Fruit fly (Drosophila melanogaster) whole organism, embryonic: ENCODE measurements around the gene CAH9.

ENCODE experiments used
- B-H1 ChIP-seq: fragments of 200-800 bp; sonication (Bioruptor generic); IDR thresholded peaks from 3 replicates; pipeline ENCODE4 v1.3.6; 2022; ENCODE audit warnings: missing biosample characterization, missing genetic modification characterization
- BtbVII ChIP-seq: fragments of 200-800 bp; sonication (Bioruptor generic); optimal IDR thresholded peaks from 3 replicates; lab custom pipeline; 2017; ENCODE audit warnings: missing biosample characterization, mild to moderate bottlenecking, missing genetic modification characterization
- CG10565 ChIP-seq: fragments of 200-800 bp; sonication (Bioruptor generic); optimal IDR thresholded peaks from 3 replicates; lab custom pipeline; 2016; ENCODE audit warnings: missing biosample characterization, mild to moderate bottlenecking, missing genetic modification characterization
- CG12391 ChIP-seq: fragments of 200-800 bp; sonication (Bioruptor generic); optimal IDR thresholded peaks from 3 replicates; lab custom pipeline; 2018; ENCODE audit warnings: missing biosample characterization, mild to moderate bottlenecking, missing genetic modification characterization, moderate library complexity
- CG17912 ChIP-seq: fragments of 200-800 bp; sonication (Bioruptor generic); optimal IDR thresholded peaks from 2 replicates; lab custom pipeline; 2018; ENCODE audit warnings: missing biosample characterization, mild to moderate bottlenecking, missing genetic modification characterization
- CG2120 ChIP-seq: fragments of 200-800 bp; sonication (Bioruptor generic); optimal IDR thresholded peaks from 3 replicates; lab custom pipeline; 2016; ENCODE audit warnings: missing biosample characterization, missing genetic modification characterization
- CG30431 ChIP-seq: fragments of 200-800 bp; sonication (Bioruptor generic); optimal IDR thresholded peaks from 2 replicates; lab custom pipeline; 2017; ENCODE audit warnings: missing biosample characterization, missing genetic modification characterization
- CG31441 ChIP-seq: fragments of 200-800 bp; sonication (Bioruptor generic); IDR thresholded peaks from 2 replicates; pipeline ENCODE4 v1.3.6; 2022; ENCODE audit warnings: missing biosample characterization, missing genetic modification characterization
- CG3163 ChIP-seq: fragments of 200-800 bp; sonication (Bioruptor generic); optimal IDR thresholded peaks from 3 replicates; lab custom pipeline; 2016; ENCODE audit warnings: missing biosample characterization, missing genetic modification characterization
- CG43689 ChIP-seq: fragments of 200-800 bp; sonication (Bioruptor generic); IDR thresholded peaks from 2 replicates; pipeline ENCODE4 v1.3.6; 2022; ENCODE audit warnings: missing biosample characterization, missing genetic modification characterization
- CG4424 ChIP-seq: fragments of 200-800 bp; sonication (Bioruptor generic); optimal IDR thresholded peaks from 3 replicates; lab custom pipeline; 2016; ENCODE audit warnings: missing biosample characterization, missing genetic modification characterization
- CG5180 ChIP-seq: fragments of 200-800 bp; sonication (Bioruptor generic); optimal IDR thresholded peaks from 3 replicates; lab custom pipeline; 2017; ENCODE audit warnings: missing biosample characterization, missing genetic modification characterization, mild to moderate bottlenecking, moderate library complexity, missing genetic modification reagents
- CG6254 ChIP-seq: fragments of 200-800 bp; sonication (Bioruptor generic); optimal IDR thresholded peaks from 3 replicates; lab custom pipeline; 2017; ENCODE audit warnings: mild to moderate bottlenecking, missing biosample characterization, missing genetic modification reagents, missing genetic modification characterization
- CG9727 ChIP-seq: fragments of 200-800 bp; sonication (Bioruptor generic); optimal IDR thresholded peaks from 3 replicates; lab custom pipeline; 2017; ENCODE audit warnings: missing biosample characterization, mild to moderate bottlenecking, missing genetic modification characterization
- CG9876 ChIP-seq: fragments of 200-800 bp; sonication (Bioruptor generic); optimal IDR thresholded peaks from 2 replicates; lab custom pipeline; 2016; ENCODE audit warnings: missing biosample characterization, missing genetic modification characterization
- CG9932 ChIP-seq: fragments of 200-800 bp; sonication (Bioruptor generic); IDR thresholded peaks from 2 replicates; pipeline ENCODE4 v1.3.6; 2022; ENCODE audit warnings: missing biosample characterization, missing genetic modification characterization
- CoRest ChIP-seq: fragments of 200-800 bp; sonication (Bioruptor generic); optimal IDR thresholded peaks from 3 replicates; lab custom pipeline; 2018; ENCODE audit warnings: missing biosample characterization, mild to moderate bottlenecking, missing genetic modification characterization, moderate library complexity
- D ChIP-seq, 2 experiments: fragments of 200-800 bp in 1 of 2; fragments of >200 bp in 1 of 2; sonication (Bioruptor generic) in 1 of 2; optimal IDR thresholded peaks; 2 replicates in 1 of 2; 3 replicates in 1 of 2; lab custom pipeline; 2017; ENCODE audit warnings: mild to moderate bottlenecking in 1 of 2, missing biosample characterization in 1 of 2, missing genetic modification characterization in 1 of 2, missing genetic modification reagents in 1 of 2
- Dek ChIP-seq: fragments of 200-800 bp; sonication (Bioruptor generic); optimal IDR thresholded peaks from 3 replicates; lab custom pipeline; 2019; ENCODE audit warnings: missing biosample characterization, mild to moderate bottlenecking, missing genetic modification characterization, moderate library complexity
- Doc3 ChIP-seq: fragments of 200-800 bp; sonication (Bioruptor generic); IDR thresholded peaks from 3 replicates; pipeline ENCODE4 v1.3.6; 2022; ENCODE audit warnings: missing biosample characterization, missing genetic modification characterization; ENCODE audit not compliant: partially characterized antibody
- Dp ChIP-seq: fragments of 200-800 bp; sonication (Bioruptor generic); optimal IDR thresholded peaks from 2 replicates; lab custom pipeline; 2018; ENCODE audit warnings: missing biosample characterization, mild to moderate bottlenecking, missing genetic modification characterization, moderate library complexity
- Fer2 ChIP-seq: fragments of 200-800 bp; sonication (Bioruptor generic); optimal IDR thresholded peaks from 2 replicates; lab custom pipeline; 2018; ENCODE audit warnings: missing biosample characterization, mild to moderate bottlenecking, missing genetic modification characterization, moderate library complexity
- Fer3 ChIP-seq: fragments of 200-800 bp; sonication (Bioruptor generic); optimal IDR thresholded peaks from 2 replicates; lab custom pipeline; 2018; ENCODE audit warnings: missing biosample characterization, mild to moderate bottlenecking, missing genetic modification characterization, moderate library complexity
- Jarid2 ChIP-seq: fragments of 200-800 bp; sonication (Bioruptor generic); optimal IDR thresholded peaks from 3 replicates; lab custom pipeline; 2017; ENCODE audit warnings: mild to moderate bottlenecking, missing biosample characterization, missing genetic modification reagents, missing genetic modification characterization
- Myb ChIP-seq: fragments of 200-800 bp; sonication (Bioruptor generic); optimal IDR thresholded peaks from 2 replicates; lab custom pipeline; 2016; ENCODE audit warnings: missing biosample characterization, missing genetic modification characterization
- Sin3A ChIP-seq: fragments of >200 bp; optimal IDR thresholded peaks from 2 replicates; lab custom pipeline; 2018
- Usf ChIP-seq: fragments of 200-800 bp; sonication (Bioruptor generic); optimal IDR thresholded peaks from 2 replicates; lab custom pipeline; 2017; ENCODE audit warnings: missing genotype, missing biosample characterization, missing genetic modification characterization
- YL-1 ChIP-seq: fragments of 200-800 bp; sonication (Bioruptor generic); optimal IDR thresholded peaks from 3 replicates; lab custom pipeline; 2017; ENCODE audit warnings: missing biosample characterization, mild to moderate bottlenecking, missing genetic modification characterization
- ac ChIP-seq: fragments of 200-800 bp; sonication (Bioruptor generic); optimal IDR thresholded peaks from 3 replicates; lab custom pipeline; 2017; ENCODE audit warnings: missing biosample characterization, mild to moderate bottlenecking, missing genetic modification characterization
- al ChIP-seq: fragments of 200-800 bp; sonication (Bioruptor generic); IDR thresholded peaks from 2 replicates; pipeline ENCODE4 v1.3.6; 2022; ENCODE audit warnings: missing biosample characterization, missing genetic modification characterization
- caup ChIP-seq: fragments of 200-800 bp; sonication (Bioruptor generic); optimal IDR thresholded peaks from 3 replicates; lab custom pipeline; 2017; ENCODE audit warnings: missing biosample characterization, mild to moderate bottlenecking, missing genetic modification characterization, moderate library complexity; ENCODE audit not compliant: severe bottlenecking
- cwo ChIP-seq: fragments of 200-800 bp; sonication (Bioruptor generic); optimal IDR thresholded peaks from 3 replicates; lab custom pipeline; 2017; ENCODE audit warnings: missing biosample characterization, missing genetic modification characterization, mild to moderate bottlenecking, moderate library complexity, missing genetic modification reagents
- esg ChIP-seq: fragments of 200-800 bp; sonication (Bioruptor generic); conservative IDR thresholded peaks from 2 replicates; pipeline ENCODE4 v1.3.6; 2022; ENCODE audit warnings: missing biosample characterization, missing genetic modification characterization
- eve ChIP-seq, 2 experiments: fragments of >200 bp; optimal IDR thresholded peaks; 2 replicates each; lab custom pipeline; 2017; ENCODE audit warnings: missing biosample characterization in 2 of 2, missing genetic modification characterization in 2 of 2
- ewg ChIP-seq: fragments of 200-800 bp; sonication (Bioruptor generic); optimal IDR thresholded peaks from 3 replicates; lab custom pipeline; 2017; ENCODE audit warnings: mild to moderate bottlenecking, missing biosample characterization, missing genetic modification reagents, missing genetic modification characterization
- fd3F ChIP-seq: fragments of 200-800 bp; sonication (Bioruptor generic); optimal IDR thresholded peaks from 2 replicates; lab custom pipeline; 2018; ENCODE audit warnings: missing biosample characterization, mild to moderate bottlenecking, missing genetic modification characterization, moderate library complexity
- gt ChIP-seq: fragments of 200-800 bp; sonication (Bioruptor generic); IDR thresholded peaks from 2 replicates; pipeline ENCODE4 v1.3.6; 2022; ENCODE audit warnings: missing biosample characterization, missing genetic modification characterization
- ham ChIP-seq: fragments of 200-800 bp; sonication (Bioruptor generic); IDR thresholded peaks from 2 replicates; pipeline ENCODE4 v1.3.6; 2022; ENCODE audit warnings: missing biosample characterization, missing genetic modification characterization
- jing ChIP-seq: fragments of 200-800 bp; sonication (Bioruptor generic); optimal IDR thresholded peaks from 2 replicates; lab custom pipeline; 2018; ENCODE audit warnings: missing biosample characterization, mild to moderate bottlenecking, missing genetic modification characterization
- maf-S ChIP-seq: fragments of 200-800 bp; sonication (Bioruptor generic); optimal IDR thresholded peaks from 2 replicates; lab custom pipeline; 2016; ENCODE audit warnings: missing biosample characterization, missing genetic modification characterization
- pho ChIP-seq: fragments of 200-800 bp; sonication (Bioruptor generic); optimal IDR thresholded peaks from 2 replicates; lab custom pipeline; 2016; ENCODE audit warnings: missing biosample characterization, missing genetic modification characterization
- pzg ChIP-seq: fragments of 200-800 bp; sonication (Bioruptor generic); optimal IDR thresholded peaks from 3 replicates; lab custom pipeline; 2018; ENCODE audit warnings: missing biosample characterization, mild to moderate bottlenecking, missing genetic modification characterization, moderate library complexity
- sisA ChIP-seq: fragments of 200-800 bp; sonication (Bioruptor generic); IDR thresholded peaks from 2 replicates; pipeline ENCODE4 v1.3.6; 2022; ENCODE audit warnings: missing biosample characterization, missing genetic modification characterization
- slbo ChIP-seq: fragments of 200-800 bp; sonication (Bioruptor generic); IDR thresholded peaks from 2 replicates; pipeline ENCODE4 v1.3.6; 2022; ENCODE audit warnings: missing biosample characterization, missing genetic modification characterization
- slou ChIP-seq: fragments of 200-800 bp; sonication (Bioruptor generic); optimal IDR thresholded peaks from 3 replicates; lab custom pipeline; 2016; ENCODE audit warnings: missing biosample characterization, missing genetic modification characterization
- stc ChIP-seq: fragments of 200-800 bp; sonication (Bioruptor generic); IDR thresholded peaks from 2 replicates; pipeline ENCODE4 v1.3.6; 2022; ENCODE audit warnings: missing biosample characterization, missing genetic modification characterization
- twi ChIP-seq: fragments of 200-800 bp; optimal IDR thresholded peaks from 2 replicates; lab custom pipeline; 2019; ENCODE audit warnings: missing biosample characterization, mild to moderate bottlenecking, missing genetic modification characterization, moderate library complexity
- zen2 ChIP-seq: fragments of 200-800 bp; sonication (Bioruptor generic); IDR thresholded peaks from 3 replicates; pipeline ENCODE4 v1.3.6; 2022; ENCODE audit warnings: missing biosample characterization, missing genetic modification characterization; ENCODE audit not compliant: partially characterized antibody

CAH9 gene

dm6 chr3R:27152129-27152968, 46.4 kb upstream of the CAH9 start (continued):
- TF ChIP-seq Sin3A (no peak), YL-1 (GFP tag; lab: Kevin White, UChicago) (peak; percentile 25), Dek (tag; lab: Kevin White, UChicago) (peak; percentile 16), CG4424 (GFP tag; lab: Kevin White, UChicago) (no peak), Fer2 (tag; lab: Kevin White, UChicago) (peak; percentile 26), Dp (no peak), CG12391 (tag; lab: Kevin White, UChicago) (peak; percentile 52), D (optimal IDR thresholded peaks at IDR 0.05; lab: Kevin White, UChicago) (no peak), D (GFP tag; optimal IDR thresholded peaks at IDR 0.05; lab: Kevin White, UChicago) (peak; percentile 24), fd3F (peak; percentile 43), slbo (peak; percentile 65), pho (GFP tag; lab: Kevin White, UChicago) (peak; percentile 30), al (peak; percentile 58), Fer3 (tag; lab: Kevin White, UChicago) (peak; percentile 56), BtbVII (GFP tag; lab: Kevin White, UChicago) (peak; percentile 43), Doc3 (GFP tag; lab: Robert Waterston, UW) (no peak), CG3163 (no peak), CG17912 (GFP tag; lab: Kevin White, UChicago) (no peak), caup (GFP tag; lab: Kevin White, UChicago) (peak; percentile 47), CG5180 (no peak), jing (no peak), cwo (GFP tag; lab: Kevin White, UChicago) (peak; percentile 38), Jarid2 (GFP tag; lab: Kevin White, UChicago) (no peak), CG6254 (peak; percentile 15), CG2120 (GFP tag; lab: Kevin White, UChicago) (peak; percentile 74), pzg (GFP tag; lab: Kevin White, UChicago) (no peak), B-H1 (GFP tag; lab: Robert Waterston, UW) (no peak), CG31441 (GFP tag; lab: Robert Waterston, UW) (peak; percentile 58), CG9932 (peak; percentile 64), CG43689 (GFP tag; lab: Robert Waterston, UW) (no peak), Usf (GFP tag; lab: Kevin White, UChicago) (peak; percentile 4), ewg (peak; percentile 31), esg (GFP tag; lab: Robert Waterston, UW) (peak; percentile 26; the same call in 1 of the 2 replicates), ac (GFP tag; lab: Kevin White, UChicago) (no peak), CG10565 (GFP tag; lab: Kevin White, UChicago) (no peak), Myb (GFP tag; lab: Kevin White, UChicago) (peak; percentile 49), gt (GFP tag; lab: Robert Waterston, UW) (no peak), CG30431 (peak; percentile 19), ham (GFP tag; lab: Robert Waterston, UW) (no peak), stc (0 out of 2 replicates have a peak, but pooled peaks have one; percentile 28), zen2 (GFP tag; lab: Robert Waterston, UW) (no peak), twi (peak; percentile 18), eve (GFP tag; optimal IDR thresholded peaks at IDR 0.05; lab: Kevin White, UChicago) (no peak), sisA (GFP tag; lab: Robert Waterston, UW) (0 out of 2 replicates have a peak, but pooled peaks have one; percentile 43), CG9727 (GFP tag; lab: Kevin White, UChicago) (peak; percentile 49), maf-S (GFP tag; lab: Kevin White, UChicago) (no peak), slou (no peak), CG9876 (GFP tag; lab: Kevin White, UChicago) (no peak), CoRest (tag; lab: Kevin White, UChicago) (peak; percentile 62)
